Worm (Caenorhabditis elegans) whole organism, L4 larva: ENCODE results near the gene Y67D2.5.

Source experiments
- R02D3.7 ChIP-seq: fragments of 150-350 bp; sonication (generic microtip); optimal IDR thresholded peaks from 3 replicates; lab custom pipeline; 2014; ENCODE audit warnings: missing biosample characterization, missing genetic modification characterization
- T20F7.1 ChIP-seq: fragments of 200-800 bp; sonication (Bioruptor generic); optimal IDR thresholded peaks from 2 replicates; lab custom pipeline; 2018; ENCODE audit warnings: mild to moderate bottlenecking, missing genetic modification characterization, missing compliant biosample characterization
- Y75B8A.6 ChIP-seq: fragments of 200-800 bp; sonication (Bioruptor generic); IDR thresholded peaks from 2 replicates; pipeline ENCODE4 v1.3.6; 2022; ENCODE audit warnings: missing genetic modification reagents, missing genetic modification characterization, missing compliant biosample characterization
- aha-1 ChIP-seq: fragments of 150-350 bp; peaks from one replicate; lab custom pipeline; 2014; ENCODE audit warnings: missing biosample characterization, missing genetic modification characterization
- attf-4 ChIP-seq: sonication (generic microtip); optimal IDR thresholded peaks from 3 replicates; lab custom pipeline; 2017; ENCODE audit warnings: missing biosample characterization, missing genetic modification characterization
- ceh-28 ChIP-seq: fragments of 150-350 bp; optimal IDR thresholded peaks from 2 replicates; lab custom pipeline; 2014; ENCODE audit warnings: missing biosample characterization, missing genetic modification reagents, missing genetic modification characterization
- ceh-44 ChIP-seq: fragments of 200-800 bp; sonication (Bioruptor generic); IDR thresholded peaks from 2 replicates; pipeline ENCODE4 v1.3.6; 2022; ENCODE audit warnings: missing genetic modification reagents, missing genetic modification characterization, missing compliant biosample characterization
- ceh-62 ChIP-seq: sonication (generic microtip); optimal IDR thresholded peaks from 2 replicates; lab custom pipeline; 2017; ENCODE audit warnings: missing biosample characterization, missing genetic modification characterization
- ces-1 ChIP-seq: fragments of 150-350 bp; sonication (generic microtip); optimal IDR thresholded peaks from 4 replicates; lab custom pipeline; 2014; ENCODE audit warnings: missing biosample characterization, missing genetic modification reagents, missing genetic modification characterization
- cey-2 ChIP-seq: sonication (generic microtip); optimal IDR thresholded peaks from 3 replicates; lab custom pipeline; 2017; ENCODE audit warnings: missing genetic modification characterization, mild to moderate bottlenecking, missing compliant biosample characterization, antibody characterized with exemption, borderline replicate concordance; ENCODE audit not compliant: insufficient read depth
- dpl-1 ChIP-seq: fragments of 150-350 bp; optimal IDR thresholded peaks from 2 replicates; lab custom pipeline; 2014; ENCODE audit warnings: missing biosample characterization, missing genetic modification reagents, missing genetic modification characterization
- duxl-1 ChIP-seq: sonication (generic microtip); optimal IDR thresholded peaks from 2 replicates; lab custom pipeline; 2016; ENCODE audit warnings: mild to moderate bottlenecking, missing genetic modification characterization, moderate library complexity, missing compliant biosample characterization; ENCODE audit not compliant: poor library complexity
- dve-1 ChIP-seq: sonication (generic microtip); optimal IDR thresholded peaks from 2 replicates; lab custom pipeline; 2017; ENCODE audit warnings: antibody characterized with exemption, mild to moderate bottlenecking, missing genetic modification characterization, missing compliant biosample characterization; ENCODE audit not compliant: insufficient read depth
- egl-27 ChIP-seq: sonication (generic microtip); optimal IDR thresholded peaks from 3 replicates; lab custom pipeline; 2017; ENCODE audit warnings: missing biosample characterization, missing genetic modification reagents, missing genetic modification characterization
- fkh-10 ChIP-seq: fragments of 150-350 bp; optimal IDR thresholded peaks from 2 replicates; lab custom pipeline; 2014; ENCODE audit warnings: missing biosample characterization, missing genetic modification reagents, missing genetic modification characterization
- fos-1 ChIP-seq: fragments of 150-350 bp; optimal IDR thresholded peaks from 2 replicates; lab custom pipeline; 2014; ENCODE audit warnings: missing biosample characterization, missing genetic modification characterization
- hif-1 ChIP-seq, 2 experiments: sonication (generic microtip); optimal IDR thresholded peaks; 2 replicates each; lab custom pipeline; 2016 to 2017; ENCODE audit warnings: missing compliant biosample characterization in 2 of 2, missing genetic modification characterization in 2 of 2, missing genetic modification reagents in 2 of 2, missing genotype in 2 of 2, mild to moderate bottlenecking in 1 of 2
- hlh-11 ChIP-seq: fragments of 200-800 bp; sonication (Bioruptor generic); optimal IDR thresholded peaks from 2 replicates; lab custom pipeline; 2018; ENCODE audit warnings: mild to moderate bottlenecking, missing genetic modification characterization, missing compliant biosample characterization
- hmg-1.1 ChIP-seq: fragments of 200-800 bp; sonication (Bioruptor generic); IDR thresholded peaks from 2 replicates; pipeline ENCODE4 v1.3.6; 2022; ENCODE audit warnings: missing genetic modification reagents, missing genetic modification characterization, missing compliant biosample characterization
- lin-13 ChIP-seq: fragments of 150-350 bp; optimal IDR thresholded peaks from 2 replicates; lab custom pipeline; 2014; ENCODE audit warnings: missing biosample characterization, missing genetic modification reagents, missing genetic modification characterization
- lin-15B ChIP-seq: fragments of 150-350 bp; sonication (generic microtip); optimal IDR thresholded peaks from 3 replicates; lab custom pipeline; 2014; ENCODE audit warnings: missing biosample characterization, missing genetic modification characterization
- lin-38 ChIP-seq: fragments of 200-800 bp; sonication (Bioruptor generic); IDR thresholded peaks from 2 replicates; pipeline ENCODE4 v1.3.6; 2022; ENCODE audit warnings: missing genetic modification reagents, missing genetic modification characterization, missing compliant biosample characterization
- lin-39 ChIP-seq: fragments of 150-350 bp; optimal IDR thresholded peaks from 2 replicates; lab custom pipeline; 2014; ENCODE audit warnings: missing biosample characterization, missing genetic modification reagents, missing genetic modification characterization
- lsy-2 ChIP-seq, 2 experiments: fragments of 150-350 bp in 1 of 2; sonication (generic microtip) in 1 of 2; optimal IDR thresholded peaks; 2 replicates each; lab custom pipeline; 2014 to 2017; ENCODE audit warnings: missing biosample characterization in 2 of 2, missing genetic modification characterization in 2 of 2
- madf-9 ChIP-seq: fragments of 200-800 bp; sonication (Bioruptor generic); conservative IDR thresholded peaks from 2 replicates; pipeline ENCODE4 v1.3.6; 2022; ENCODE audit warnings: missing genetic modification reagents, missing genetic modification characterization, missing compliant biosample characterization
- mdt-29 ChIP-seq: fragments of 200-800 bp; sonication (Bioruptor generic); IDR thresholded peaks from 2 replicates; pipeline ENCODE4 v1.3.6; 2022; ENCODE audit warnings: missing genetic modification reagents, missing genetic modification characterization, missing compliant biosample characterization
- mep-1 ChIP-seq: fragments of 150-350 bp; sonication (generic microtip); optimal IDR thresholded peaks from 3 replicates; lab custom pipeline; 2014; ENCODE audit warnings: missing biosample characterization, missing genetic modification characterization
- mes-2 ChIP-seq: sonication (generic microtip); optimal IDR thresholded peaks from 2 replicates; lab custom pipeline; 2016; ENCODE audit warnings: missing genotype, mild to moderate bottlenecking, missing genetic modification characterization, missing compliant biosample characterization; ENCODE audit not compliant: poor library complexity, severe bottlenecking
- nhr-111 ChIP-seq: fragments of 200-800 bp; sonication (Bioruptor generic); optimal IDR thresholded peaks from 2 replicates; lab custom pipeline; 2018; ENCODE audit warnings: mild to moderate bottlenecking, missing genetic modification characterization, missing compliant biosample characterization
- nhr-6 ChIP-seq: fragments of 150-350 bp; optimal IDR thresholded peaks from 2 replicates; lab custom pipeline; 2014; ENCODE audit warnings: missing biosample characterization, missing genetic modification characterization
- rbr-2 ChIP-seq: sonication (generic microtip); optimal IDR thresholded peaks from 2 replicates; lab custom pipeline; 2016; ENCODE audit warnings: missing genotype, missing genetic modification characterization, missing compliant biosample characterization
- skn-1 ChIP-seq: fragments of 150-350 bp; optimal IDR thresholded peaks from 2 replicates; lab custom pipeline; 2014; ENCODE audit warnings: missing biosample characterization, missing genetic modification characterization
- snpc-4 ChIP-seq: fragments of 150-350 bp; optimal IDR thresholded peaks from 2 replicates; lab custom pipeline; 2014; ENCODE audit warnings: missing biosample characterization, missing genetic modification characterization
- tra-1 ChIP-seq: fragments of 200-800 bp; sonication (Bioruptor generic); IDR thresholded peaks from 2 replicates; pipeline ENCODE4 v1.3.6; 2022; ENCODE audit warnings: missing genetic modification reagents, missing genetic modification characterization, missing compliant biosample characterization
- unc-62 ChIP-seq, 3 experiments: fragments of 150-350 bp in 1 of 3; sonication (generic microtip); optimal IDR thresholded peaks in 2 of 3; peaks in 1 of 3; 1 replicate in 1 of 3; 2 replicates in 2 of 3; lab custom pipeline; 2014 to 2017; ENCODE audit warnings: missing biosample characterization in 3 of 3, missing genetic modification characterization in 3 of 3, missing genetic modification reagents in 3 of 3, missing genotype in 1 of 3
- zag-1 ChIP-seq: fragments of 150-350 bp; optimal IDR thresholded peaks from 2 replicates; lab custom pipeline; 2014; ENCODE audit warnings: missing biosample characterization, missing genetic modification characterization
- zfp-2 ChIP-seq: sonication (generic microtip); optimal IDR thresholded peaks from 2 replicates; lab custom pipeline; 2016; ENCODE audit warnings: mild to moderate bottlenecking, missing genetic modification characterization, missing compliant biosample characterization
- ztf-11 ChIP-seq: fragments of 150-350 bp; optimal IDR thresholded peaks from 2 replicates; lab custom pipeline; 2014; ENCODE audit warnings: missing biosample characterization, missing genetic modification characterization

Gene Y67D2.5

DNA sequence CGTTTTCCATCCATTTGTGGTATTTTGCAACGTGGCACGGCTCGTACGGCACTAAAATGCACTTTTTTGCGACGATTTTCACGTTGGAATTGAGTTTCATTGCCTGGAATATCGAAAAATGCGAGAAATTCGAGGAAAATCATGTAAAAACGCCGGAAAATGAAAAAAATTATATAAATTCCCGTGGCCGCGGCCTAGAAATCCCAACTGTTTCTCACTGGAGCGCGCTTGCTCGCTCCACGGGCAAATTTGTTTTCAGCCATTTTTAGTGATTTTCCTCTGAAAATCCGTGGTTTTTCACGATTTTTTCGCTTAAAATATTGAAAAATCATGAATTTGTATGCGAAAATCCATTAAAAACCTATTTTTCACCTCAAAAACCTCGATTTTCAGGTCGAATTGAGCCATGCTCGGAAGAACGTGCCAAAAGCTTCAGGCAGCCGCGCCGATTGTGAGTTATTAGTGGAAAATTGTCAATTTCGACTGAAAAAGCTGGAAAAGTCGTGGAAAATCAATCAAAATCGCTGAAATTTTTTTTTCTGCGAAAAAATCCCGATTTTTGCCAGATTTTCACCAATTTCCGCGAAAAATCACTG, at the start of gene Y67D2.5, which contains the start of gene cisd-3.2:
Gene Y67D2.5, minus strand, starts transcription at position 145 of the 596 bp plus-strand sequence.
Gene cisd-3.2, plus strand, starts transcription at position 394 of the 596 bp plus-strand sequence.
- TF ChIP-seq fkh-10 (GFP tag; lab: Kevin White, UChicago) (no peak), mdt-29 (GFP tag; lab: Robert Waterston, UW) (no peak), dpl-1 (GFP tag; lab: Kevin White, UChicago) (peak; percentile 40), unc-62 (GFP tag; optimal IDR thresholded peaks at IDR 0.05 in 1 of 2; lab: Kevin White, UChicago) (peak in 1 of 2 experiments; percentile 86), unc-62 (tag; optimal IDR thresholded peaks at IDR 0.05; lab: Kevin White, UChicago) (no peak), hlh-11 (tag; lab: Kevin White, UChicago) (no peak), egl-27 (no peak), dve-1 (tag; lab: Kevin White, UChicago) (no peak), nhr-6 (tag; lab: Kevin White, UChicago) (no peak), ceh-44 (GFP tag; lab: Robert Waterston, UW) (no peak), ces-1 (GFP tag; lab: Kevin White, UChicago) (no peak), Y75B8A.6 (no peak), skn-1 (tag; lab: Kevin White, UChicago) (no peak), nhr-111 (GFP tag; lab: Kevin White, UChicago) (no peak), ceh-62 (tag; lab: Kevin White, UChicago) (no peak), lin-15B (no peak), madf-9 (GFP tag; lab: Robert Waterston, UW) (no peak), lin-13 (GFP tag; lab: Kevin White, UChicago) (peak; percentile 21), hmg-1.1 (no peak), R02D3.7 (tag; lab: Kevin White, UChicago) (no peak), rbr-2 (tag; lab: Kevin White, UChicago) (no peak), fos-1 (tag; lab: Kevin White, UChicago) (no peak), lin-39 (tag; lab: Kevin White, UChicago) (no peak), hif-1 (tag; optimal IDR thresholded peaks at IDR 0.05; lab: Kevin White, UChicago) (peak in 1 of 2 experiments; percentile 54), lin-38 (GFP tag; lab: Robert Waterston, UW) (peak; percentile 92), mes-2 (tag; lab: Kevin White, UChicago) (peak; percentile 92), tra-1 (GFP tag; lab: Robert Waterston, UW) (no peak), mep-1 (tag; lab: Kevin White, UChicago) (no peak), attf-4 (tag; lab: Kevin White, UChicago) (no peak), aha-1 (peak; percentile 94), ztf-11 (tag; lab: Kevin White, UChicago) (no peak), zfp-2 (tag; lab: Kevin White, UChicago) (no peak), lsy-2 (tag; optimal IDR thresholded peaks at IDR 0.05; lab: Kevin White, UChicago) (peak in 1 of 2 experiments; percentile 37)

DNA sequence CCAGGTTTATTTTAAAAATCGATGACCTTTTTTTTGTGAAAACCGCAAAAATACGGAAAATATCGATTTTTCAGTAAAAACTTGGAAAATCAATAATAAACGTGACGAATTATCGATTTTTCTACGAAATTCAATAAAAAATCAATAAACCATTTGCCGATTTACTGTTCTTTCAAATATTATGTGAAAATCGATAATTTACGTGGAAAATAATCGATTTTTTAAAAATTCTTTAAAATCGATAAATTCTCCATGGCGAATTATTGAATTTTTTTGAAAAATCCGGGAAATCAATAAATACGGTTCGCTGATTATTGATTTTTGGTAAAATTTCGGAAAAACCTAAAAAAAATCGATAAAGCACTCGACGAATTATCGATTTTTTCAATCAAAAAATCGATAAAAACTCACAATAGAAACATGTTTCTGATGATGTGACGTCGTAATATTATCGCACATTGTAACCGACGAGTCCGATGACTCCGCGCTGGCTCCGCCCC, 44.2 kb upstream of the Y67D2.5 start:
- TF ChIP-seq ceh-28 (tag; lab: Kevin White, UChicago): peak; percentile 91
- TF ChIP-seq aha-1: peak; percentile 74
- TF ChIP-seq T20F7.1: no peak
- TF ChIP-seq cey-2 (tag; lab: Kevin White, UChicago): no peak
- no peak for TF ChIP-seq zag-1 (tag; lab: Kevin White, UChicago)
- TF ChIP-seq duxl-1 (tag; lab: Kevin White, UChicago): no peak
- TF ChIP-seq snpc-4 (tag; lab: Kevin White, UChicago): no peak
